Fruit fly (Drosophila melanogaster) whole organism, embryonic: ENCODE results near the gene AGO2.

Experiments
- Atf6 ChIP-seq: fragments of 200-800 bp; sonication (Bioruptor generic); IDR thresholded peaks from 2 replicates; pipeline ENCODE4 v1.3.6; 2022; ENCODE audit warnings: missing biosample characterization, missing genetic modification characterization
- CG10431 ChIP-seq: fragments of 200-800 bp; sonication (Bioruptor generic); optimal IDR thresholded peaks from 3 replicates; lab custom pipeline; 2018; ENCODE audit warnings: missing biosample characterization, mild to moderate bottlenecking, missing genetic modification characterization
- CG13424 ChIP-seq: fragments of 200-800 bp; sonication (Bioruptor generic); optimal IDR thresholded peaks from 2 replicates; lab custom pipeline; 2019; ENCODE audit warnings: missing biosample characterization, mild to moderate bottlenecking, missing genetic modification characterization, moderate library complexity
- CG15514 ChIP-seq: fragments of 200-800 bp; sonication (Bioruptor generic); optimal IDR thresholded peaks from 3 replicates; lab custom pipeline; 2017; ENCODE audit warnings: missing biosample characterization, missing genetic modification characterization, mild to moderate bottlenecking, moderate library complexity, missing genetic modification reagents
- CG15696 ChIP-seq: fragments of 200-800 bp; sonication (Bioruptor generic); optimal IDR thresholded peaks from 2 replicates; lab custom pipeline; 2019; ENCODE audit warnings: missing biosample characterization, mild to moderate bottlenecking, missing genetic modification characterization, moderate library complexity
- CG1647 ChIP-seq: fragments of 200-800 bp; sonication (Bioruptor generic); optimal IDR thresholded peaks from 3 replicates; lab custom pipeline; 2016; ENCODE audit warnings: missing biosample characterization, missing genetic modification characterization
- CG18262 ChIP-seq: fragments of 200-800 bp; optimal IDR thresholded peaks from 3 replicates; lab custom pipeline; 2019; ENCODE audit warnings: missing biosample characterization, mild to moderate bottlenecking, missing genetic modification characterization, moderate library complexity
- CG2889 ChIP-seq: fragments of 200-800 bp; sonication (Bioruptor generic); IDR thresholded peaks from 3 replicates; pipeline ENCODE4 v1.3.6; 2022; ENCODE audit warnings: missing biosample characterization, missing genetic modification characterization
- CG3065 ChIP-seq: fragments of 200-800 bp; sonication (Bioruptor generic); optimal IDR thresholded peaks from 2 replicates; lab custom pipeline; 2016; ENCODE audit warnings: missing biosample characterization, missing genetic modification characterization
- CG31224 ChIP-seq: fragments of 200-800 bp; sonication (Bioruptor generic); IDR thresholded peaks from 2 replicates; pipeline ENCODE4 v1.3.6; 2022; ENCODE audit warnings: missing biosample characterization, missing genetic modification characterization
- CG34422 ChIP-seq: fragments of 200-800 bp; sonication (Bioruptor generic); IDR thresholded peaks from 3 replicates; pipeline ENCODE4 v1.3.6; 2022; ENCODE audit warnings: missing biosample characterization, missing genetic modification characterization
- CG3838 ChIP-seq: fragments of 200-800 bp; sonication (Bioruptor generic); optimal IDR thresholded peaks from 3 replicates; lab custom pipeline; 2016; ENCODE audit warnings: missing biosample characterization, missing genetic modification characterization
- CG3847 ChIP-seq: fragments of 200-800 bp; sonication (Bioruptor generic); IDR thresholded peaks from 2 replicates; pipeline ENCODE4 v1.3.6; 2022; ENCODE audit warnings: missing biosample characterization, missing genetic modification characterization
- CG3995 ChIP-seq: fragments of 200-800 bp; sonication (Bioruptor generic); optimal IDR thresholded peaks from 3 replicates; lab custom pipeline; 2016; ENCODE audit warnings: missing biosample characterization, missing genetic modification characterization
- CG4854 ChIP-seq: fragments of 200-800 bp; sonication (Bioruptor generic); optimal IDR thresholded peaks from 2 replicates; lab custom pipeline; 2016; ENCODE audit warnings: missing biosample characterization, missing genetic modification characterization, inconsistent platforms
- CG6813 ChIP-seq: fragments of 200-800 bp; sonication (Bioruptor generic); optimal IDR thresholded peaks from 2 replicates; lab custom pipeline; 2017; ENCODE audit warnings: missing biosample characterization, missing genetic modification characterization, mild to moderate bottlenecking, moderate library complexity, missing genetic modification reagents
- CG7839 ChIP-seq: fragments of 200-800 bp; sonication (Bioruptor generic); optimal IDR thresholded peaks from 3 replicates; lab custom pipeline; 2018; ENCODE audit warnings: missing biosample characterization, mild to moderate bottlenecking, missing genetic modification characterization, moderate library complexity
- CG8388 ChIP-seq: fragments of 200-800 bp; sonication (Bioruptor generic); optimal IDR thresholded peaks from 2 replicates; lab custom pipeline; 2019; ENCODE audit warnings: missing biosample characterization, mild to moderate bottlenecking, missing genetic modification characterization, moderate library complexity
- CG9215 ChIP-seq: fragments of 200-800 bp; sonication (Bioruptor generic); IDR thresholded peaks from 2 replicates; pipeline ENCODE4 v1.3.6; 2022; ENCODE audit warnings: missing biosample characterization, missing genetic modification characterization
- CG9876 ChIP-seq: fragments of 200-800 bp; sonication (Bioruptor generic); optimal IDR thresholded peaks from 2 replicates; lab custom pipeline; 2016; ENCODE audit warnings: missing biosample characterization, missing genetic modification characterization
- CG9932 ChIP-seq: fragments of 200-800 bp; sonication (Bioruptor generic); IDR thresholded peaks from 2 replicates; pipeline ENCODE4 v1.3.6; 2022; ENCODE audit warnings: missing biosample characterization, missing genetic modification characterization
- CoRest ChIP-seq: fragments of 200-800 bp; sonication (Bioruptor generic); optimal IDR thresholded peaks from 3 replicates; lab custom pipeline; 2018; ENCODE audit warnings: missing biosample characterization, mild to moderate bottlenecking, missing genetic modification characterization, moderate library complexity
- Deaf1 ChIP-seq: fragments of 200-800 bp; optimal IDR thresholded peaks from 3 replicates; lab custom pipeline; 2019; ENCODE audit warnings: missing biosample characterization, mild to moderate bottlenecking, missing genetic modification characterization, moderate library complexity
- Dp ChIP-seq: fragments of 200-800 bp; sonication (Bioruptor generic); optimal IDR thresholded peaks from 2 replicates; lab custom pipeline; 2018; ENCODE audit warnings: missing biosample characterization, mild to moderate bottlenecking, missing genetic modification characterization, moderate library complexity
- E2f2 ChIP-seq: fragments of 200-800 bp; sonication (Bioruptor generic); IDR thresholded peaks from 2 replicates; pipeline ENCODE4 v1.3.6; 2022; ENCODE audit warnings: missing biosample characterization, missing genetic modification characterization
- NC2α ChIP-seq: fragments of 200-800 bp; sonication (Bioruptor generic); optimal IDR thresholded peaks from 2 replicates; lab custom pipeline; 2016; ENCODE audit warnings: missing biosample characterization, missing genetic modification characterization
- Optix ChIP-seq: fragments of 200-800 bp; sonication (Bioruptor generic); IDR thresholded peaks from 3 replicates; pipeline ENCODE4 v1.3.6; 2022; ENCODE audit warnings: missing biosample characterization, missing genetic modification characterization
- Rfx ChIP-seq: fragments of 200-800 bp; sonication (Bioruptor generic); IDR thresholded peaks from 2 replicates; pipeline ENCODE4 v1.3.6; 2022; ENCODE audit warnings: missing biosample characterization, missing genetic modification characterization
- ab ChIP-seq: fragments of 200-800 bp; sonication (Bioruptor generic); optimal IDR thresholded peaks from 2 replicates; lab custom pipeline; 2016; ENCODE audit warnings: missing biosample characterization, missing genetic modification characterization
- abd-A ChIP-seq: fragments of 200-800 bp; sonication (Bioruptor generic); optimal IDR thresholded peaks from 3 replicates; lab custom pipeline; 2019; ENCODE audit warnings: missing biosample characterization, mild to moderate bottlenecking, missing genetic modification characterization, moderate library complexity
- ash1 ChIP-seq: fragments of 200-800 bp; sonication (Bioruptor generic); optimal IDR thresholded peaks from 2 replicates; lab custom pipeline; 2018; ENCODE audit warnings: missing biosample characterization, mild to moderate bottlenecking, missing genetic modification characterization
- ato ChIP-seq: fragments of 200-800 bp; sonication (Bioruptor generic); IDR thresholded peaks from 2 replicates; pipeline ENCODE4 v1.3.6; 2022; ENCODE audit warnings: missing biosample characterization, missing genetic modification characterization; ENCODE audit not compliant: partially characterized antibody
- bowl ChIP-seq: fragments of 200-800 bp; sonication (Bioruptor generic); IDR thresholded peaks from 2 replicates; pipeline ENCODE4 v1.3.6; 2022; ENCODE audit warnings: missing biosample characterization, missing genetic modification characterization
- btn ChIP-seq: fragments of 200-800 bp; sonication (Bioruptor generic); optimal IDR thresholded peaks from 2 replicates; lab custom pipeline; 2016; ENCODE audit warnings: missing biosample characterization, missing genetic modification characterization
- cad ChIP-seq: fragments of >200 bp; optimal IDR thresholded peaks from 2 replicates; lab custom pipeline; 2017; ENCODE audit warnings: missing biosample characterization, missing genetic modification characterization
- cas ChIP-seq: fragments of 200-800 bp; sonication (Bioruptor generic); IDR thresholded peaks from 2 replicates; pipeline ENCODE4 v1.3.6; 2022; ENCODE audit warnings: missing biosample characterization, missing genetic modification characterization
- croc ChIP-seq: fragments of 200-800 bp; sonication (Bioruptor generic); conservative IDR thresholded peaks from 3 replicates; pipeline ENCODE4 v1.3.6; 2022; ENCODE audit warnings: missing biosample characterization, missing genetic modification characterization
- cwo ChIP-seq: fragments of 200-800 bp; sonication (Bioruptor generic); optimal IDR thresholded peaks from 3 replicates; lab custom pipeline; 2017; ENCODE audit warnings: missing biosample characterization, missing genetic modification characterization, mild to moderate bottlenecking, moderate library complexity, missing genetic modification reagents
- dysf ChIP-seq: fragments of 200-800 bp; sonication (Bioruptor generic); IDR thresholded peaks from 3 replicates; pipeline ENCODE4 v1.3.6; 2022; ENCODE audit warnings: missing biosample characterization, missing genetic modification characterization
- ftz-f1 ChIP-seq: fragments of 200-800 bp; sonication (Bioruptor generic); optimal IDR thresholded peaks from 2 replicates; lab custom pipeline; 2016; ENCODE audit warnings: missing biosample characterization, missing genetic modification characterization
- gsb ChIP-seq: fragments of 200-800 bp; sonication (Bioruptor generic); IDR thresholded peaks from 2 replicates; pipeline ENCODE4 v1.3.6; 2022; ENCODE audit warnings: missing biosample characterization, missing genetic modification characterization
- jigr1 ChIP-seq: fragments of 200-800 bp; sonication (Bioruptor generic); IDR thresholded peaks from 3 replicates; pipeline ENCODE4 v1.3.6; 2022; ENCODE audit warnings: missing biosample characterization, missing genetic modification characterization
- jumu ChIP-seq: fragments of 200-800 bp; sonication (Bioruptor generic); optimal IDR thresholded peaks from 3 replicates; lab custom pipeline; 2016; ENCODE audit warnings: missing biosample characterization, missing genetic modification characterization
- maf-S ChIP-seq: fragments of 200-800 bp; sonication (Bioruptor generic); optimal IDR thresholded peaks from 2 replicates; lab custom pipeline; 2016; ENCODE audit warnings: missing biosample characterization, missing genetic modification characterization
- ranshi ChIP-seq: fragments of 200-800 bp; sonication (Bioruptor generic); IDR thresholded peaks from 2 replicates; pipeline ENCODE4 v1.3.6; 2022; ENCODE audit warnings: missing biosample characterization, missing genetic modification characterization
- sd ChIP-seq: fragments of 200-800 bp; sonication (Bioruptor generic); optimal IDR thresholded peaks from 3 replicates; lab custom pipeline; 2018; ENCODE audit warnings: missing biosample characterization, mild to moderate bottlenecking, missing genetic modification characterization, moderate library complexity
- sens ChIP-seq: fragments of 200-800 bp; sonication (Bioruptor generic); peaks from one replicate; lab custom pipeline; 2016; ENCODE audit warnings: missing biosample characterization, missing genetic modification characterization
- slbo ChIP-seq: fragments of 200-800 bp; sonication (Bioruptor generic); IDR thresholded peaks from 2 replicates; pipeline ENCODE4 v1.3.6; 2022; ENCODE audit warnings: missing biosample characterization, missing genetic modification characterization
- tio ChIP-seq: fragments of 200-800 bp; sonication (Bioruptor generic); optimal IDR thresholded peaks from 2 replicates; lab custom pipeline; 2017; ENCODE audit warnings: missing biosample characterization, missing genetic modification characterization, inconsistent platforms
- tup ChIP-seq: fragments of 200-800 bp; sonication (Bioruptor generic); optimal IDR thresholded peaks from 2 replicates; lab custom pipeline; 2016; ENCODE audit warnings: missing biosample characterization, mild to moderate bottlenecking, missing genetic modification characterization, moderate library complexity
- wdn ChIP-seq: fragments of 200-800 bp; sonication (Bioruptor generic); IDR thresholded peaks from 2 replicates; pipeline ENCODE4 v1.3.6; 2022; ENCODE audit warnings: missing biosample characterization, missing genetic modification characterization

AGO2 gene

DNA sequence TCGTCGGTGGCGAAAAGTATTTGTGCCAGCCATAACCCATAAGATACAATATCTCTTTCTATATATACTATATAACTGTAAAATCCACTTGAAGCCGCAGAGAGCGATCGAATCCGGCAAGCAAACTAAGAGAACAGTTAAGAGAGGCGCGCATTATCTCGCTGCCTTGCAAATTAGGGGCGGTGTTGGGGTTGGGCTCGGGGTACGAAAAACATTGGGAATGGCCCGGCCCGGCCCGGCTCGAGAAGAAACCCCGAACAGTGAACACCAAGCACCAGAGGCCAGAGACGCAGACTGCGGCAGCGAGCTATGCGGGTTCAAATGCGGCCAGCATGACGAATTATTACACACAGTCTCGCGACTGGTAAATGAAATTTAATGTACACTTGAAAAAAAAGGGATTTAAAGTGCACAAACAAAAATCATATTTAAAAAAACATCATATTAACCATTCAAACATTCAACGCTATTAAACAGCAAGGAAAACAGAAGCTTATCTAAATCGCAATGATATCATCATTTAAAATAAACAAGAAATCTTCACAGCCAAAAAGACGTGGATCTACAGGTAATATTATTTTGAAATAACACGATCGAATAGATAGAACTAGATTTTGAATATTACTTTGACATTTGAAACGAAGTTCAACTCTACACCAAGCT is 21.4 kb upstream of the AGO2 start (continued):
- TF ChIP-seq CG4854 (GFP tag; lab: Kevin White, UChicago) (no peak), CG15696 (tag; lab: Kevin White, UChicago) (no peak), E2f2 (GFP tag; lab: Robert Waterston, UW) (no peak), NC2α (GFP tag; lab: Kevin White, UChicago) (no peak), CG15514 (GFP tag; lab: Kevin White, UChicago) (no peak), CG3065 (GFP tag; lab: Kevin White, UChicago) (no peak), CoRest (tag; lab: Kevin White, UChicago) (peak; percentile 17), CG9932 (peak; percentile 55), Atf6 (GFP tag; lab: Robert Waterston, UW) (peak; percentile 52; the same call in 1 of the 2 replicates), CG9876 (GFP tag; lab: Kevin White, UChicago) (peak; percentile 22), Deaf1 (tag; lab: Kevin White, UChicago) (peak; percentile 69), CG2889 (GFP tag; lab: Robert Waterston, UW) (no peak), CG7839 (tag; lab: Kevin White, UChicago) (peak; percentile 38), ranshi (GFP tag; lab: Robert Waterston, UW) (peak; percentile 68), Rfx (GFP tag; lab: Robert Waterston, UW) (peak; percentile 23; the same call in 1 of the 2 replicates), jumu (GFP tag; lab: Kevin White, UChicago) (no peak), abd-A (tag; lab: Kevin White, UChicago) (peak; percentile 10), cwo (peak; percentile 34), ftz-f1 (GFP tag; lab: Kevin White, UChicago) (no peak), ab (GFP tag; lab: Kevin White, UChicago) (no peak), Optix (GFP tag; lab: Robert Waterston, UW) (no peak), CG10431 (GFP tag; lab: Kevin White, UChicago) (no peak), CG1647 (GFP tag; lab: Kevin White, UChicago) (no peak), CG18262 (tag; lab: Kevin White, UChicago) (peak; percentile 79), ash1 (GFP tag; lab: Kevin White, UChicago) (no peak), maf-S (no peak), gsb (GFP tag; lab: Robert Waterston, UW) (peak; percentile 47; the same call in 1 of the 2 replicates), CG9215 (GFP tag; lab: Robert Waterston, UW) (no peak), CG8388 (GFP tag; lab: Kevin White, UChicago) (no peak), wdn (GFP tag; lab: Robert Waterston, UW) (0 out of 2 replicates have a peak, but pooled peaks have one; percentile 5), CG3995 (GFP tag; lab: Kevin White, UChicago) (no peak), cas (GFP tag; lab: Robert Waterston, UW) (no peak), CG13424 (tag; lab: Kevin White, UChicago) (no peak), CG3838 (GFP tag; lab: Kevin White, UChicago) (no peak), CG31224 (no peak), CG3847 (GFP tag; lab: Robert Waterston, UW) (no peak), slbo (GFP tag; lab: Robert Waterston, UW) (peak; percentile 63), cad (GFP tag; lab: Kevin White, UChicago) (no peak), sd (tag; lab: Kevin White, UChicago) (peak; percentile 18), dysf (GFP tag; lab: Robert Waterston, UW) (peak; percentile 68), Dp (GFP tag; lab: Kevin White, UChicago) (no peak), croc (GFP tag; lab: Robert Waterston, UW) (no peak), CG6813 (no peak), tup (GFP tag; lab: Kevin White, UChicago) (no peak), bowl (GFP tag; lab: Robert Waterston, UW) (no peak), sens (GFP tag; lab: Kevin White, UChicago) (peak; percentile 84), ato (GFP tag; lab: Robert Waterston, UW) (no peak), jigr1 (GFP tag; lab: Robert Waterston, UW) (no peak), btn (GFP tag; lab: Kevin White, UChicago) (no peak), CG34422 (GFP tag; lab: Robert Waterston, UW) (peak; percentile 16; the same call in 1 of the 3 replicates), tio (GFP tag; lab: Kevin White, UChicago) (peak; percentile 46)
